Fruit fly (Drosophila melanogaster) whole organism, wandering third instar larva: Measurements from ENCODE around the gene CG17991.

ENCODE experiments used
- Abd-B ChIP-seq: fragments of >200 bp; optimal IDR thresholded peaks from 2 replicates; lab custom pipeline; 2017; ENCODE audit warnings: missing biosample characterization, missing genetic modification characterization
- CG32264 ChIP-seq: fragments of 200-800 bp; sonication (Bioruptor generic); optimal IDR thresholded peaks from 2 replicates; lab custom pipeline; 2016; ENCODE audit warnings: missing biosample characterization, missing genetic modification characterization
- CG9705 ChIP-seq: fragments of 200-800 bp; sonication (Bioruptor generic); optimal IDR thresholded peaks from 2 replicates; lab custom pipeline; 2018; ENCODE audit warnings: missing biosample characterization, mild to moderate bottlenecking, missing genetic modification characterization
- CrebA ChIP-seq: fragments of 200-800 bp; sonication (Bioruptor generic); optimal IDR thresholded peaks from 2 replicates; lab custom pipeline; 2016; ENCODE audit warnings: missing biosample characterization, mild to moderate bottlenecking, missing genetic modification characterization, borderline replicate concordance
- Dfd ChIP-seq: fragments of >200 bp; optimal IDR thresholded peaks from 2 replicates; lab custom pipeline; 2017; ENCODE audit warnings: missing biosample characterization, missing genetic modification characterization
- Dif ChIP-seq: fragments of 200-275, 200-300 bp; sonication (Bioruptor generic); optimal IDR thresholded peaks from 2 replicates; lab custom pipeline; 2018; ENCODE audit warnings: missing biosample characterization, missing genetic modification characterization; ENCODE audit not compliant: partially characterized antibody
- GATAd ChIP-seq: sonication (Bioruptor generic); optimal IDR thresholded peaks from 2 replicates; lab custom pipeline; 2016; ENCODE audit warnings: missing biosample characterization, missing genetic modification characterization
- HLH106 ChIP-seq: fragments of 200-800 bp; optimal IDR thresholded peaks from 3 replicates; lab custom pipeline; 2019; ENCODE audit warnings: missing biosample characterization, mild to moderate bottlenecking, missing genetic modification characterization, moderate library complexity
- Hnf4 ChIP-seq: fragments of 200-800 bp; sonication (Bioruptor generic); optimal IDR thresholded peaks from 2 replicates; lab custom pipeline; 2016; ENCODE audit warnings: missing biosample characterization, mild to moderate bottlenecking, missing genetic modification characterization
- Hr83 ChIP-seq: fragments of 200-300 bp; sonication (Bioruptor generic); optimal IDR thresholded peaks from 2 replicates; lab custom pipeline; 2016; ENCODE audit warnings: missing biosample characterization, mild to moderate bottlenecking, missing genetic modification characterization, moderate library complexity; ENCODE audit not compliant: poor library complexity, severe bottlenecking
- Jra ChIP-seq: sonication (Bioruptor generic); optimal IDR thresholded peaks from 2 replicates; lab custom pipeline; 2016; ENCODE audit warnings: missing biosample characterization, missing genetic modification characterization
- Mio ChIP-seq: sonication (Bioruptor generic); optimal IDR thresholded peaks from 2 replicates; lab custom pipeline; 2016; ENCODE audit warnings: missing biosample characterization, missing genetic modification characterization
- Myc ChIP-seq: fragments of >200 bp; optimal IDR thresholded peaks from 2 replicates; lab custom pipeline; 2017
- N ChIP-seq: fragments of >200 bp; optimal IDR thresholded peaks from 2 replicates; lab custom pipeline; 2018; ENCODE audit warnings: missing biosample characterization, missing external identifiers, missing genetic modification characterization
- OdsH ChIP-seq: fragments of 200-800 bp; sonication (Bioruptor generic); optimal IDR thresholded peaks from 2 replicates; lab custom pipeline; 2016; ENCODE audit warnings: missing biosample characterization, mild to moderate bottlenecking, missing genetic modification characterization
- Rel ChIP-seq, 2 experiments: fragments of 200-800 bp; sonication (Bioruptor generic) in 1 of 2; optimal IDR thresholded peaks; 2 replicates in 1 of 2; 3 replicates in 1 of 2; lab custom pipeline; 2016 to 2019; ENCODE audit warnings: mild to moderate bottlenecking in 2 of 2, missing biosample characterization in 2 of 2, missing genetic modification characterization in 2 of 2, moderate library complexity in 1 of 2
- Sp1 ChIP-seq: fragments of 200-800 bp; sonication (Bioruptor generic); optimal IDR thresholded peaks from 3 replicates; lab custom pipeline; 2019; ENCODE audit warnings: missing biosample characterization, mild to moderate bottlenecking, missing genetic modification characterization, moderate library complexity
- Vsx2 ChIP-seq: fragments of 200-300, 225-300 bp; sonication (Bioruptor generic); optimal IDR thresholded peaks from 2 replicates; lab custom pipeline; 2018; ENCODE audit warnings: missing biosample characterization, missing genetic modification characterization; ENCODE audit not compliant: partially characterized antibody
- br ChIP-seq: fragments of 200-800 bp; sonication (Bioruptor generic); optimal IDR thresholded peaks from 2 replicates; lab custom pipeline; 2016; ENCODE audit warnings: missing biosample characterization, missing genetic modification characterization
- brk ChIP-seq: fragments of 200-800 bp; sonication (Bioruptor generic); optimal IDR thresholded peaks from 2 replicates; lab custom pipeline; 2016; ENCODE audit warnings: missing biosample characterization, mild to moderate bottlenecking, missing genetic modification characterization
- dl ChIP-seq, 2 experiments: fragments of 175-275, 200-275 bp in 1 of 2; fragments of 200-275 bp in 1 of 2; sonication (Bioruptor generic); optimal IDR thresholded peaks; lab custom pipeline; 2018; ENCODE audit warnings: mild to moderate bottlenecking in 2 of 2, missing biosample characterization in 2 of 2, missing genetic modification characterization in 2 of 2, moderate library complexity in 2 of 2; ENCODE audit not compliant: partially characterized antibody in 2 of 2, insufficient read depth in 1 of 2
- dmrt93B ChIP-seq: fragments of 200-800 bp; sonication (Bioruptor generic); optimal IDR thresholded peaks from 2 replicates; lab custom pipeline; 2018; ENCODE audit warnings: missing biosample characterization, mild to moderate bottlenecking, missing genetic modification characterization
- dsf ChIP-seq: sonication (Bioruptor generic); optimal IDR thresholded peaks from 2 replicates; lab custom pipeline; 2016; ENCODE audit warnings: missing biosample characterization, missing genetic modification characterization, borderline replicate concordance
- ey ChIP-seq: fragments of 200-800 bp; sonication (Bioruptor generic); optimal IDR thresholded peaks from 2 replicates; lab custom pipeline; 2016; ENCODE audit warnings: missing biosample characterization, missing genetic modification characterization
- foxo ChIP-seq, 2 experiments: fragments of 200-800 bp; sonication (Bioruptor generic); optimal IDR thresholded peaks; 2 replicates in 1 of 2; 3 replicates in 1 of 2; lab custom pipeline; 2016 to 2017; ENCODE audit warnings: missing biosample characterization in 2 of 2, missing genetic modification characterization in 2 of 2
- fru ChIP-seq: fragments of 200-800 bp; sonication (Bioruptor generic); optimal IDR thresholded peaks from 3 replicates; lab custom pipeline; 2016; ENCODE audit warnings: missing biosample characterization, mild to moderate bottlenecking, missing genetic modification characterization
- h ChIP-seq: fragments of 200-800 bp; sonication (Bioruptor generic); optimal IDR thresholded peaks from 3 replicates; lab custom pipeline; 2016; ENCODE audit warnings: missing biosample characterization, mild to moderate bottlenecking, missing genetic modification characterization
- jim ChIP-seq: fragments of 175-275, 200-325 bp; sonication (Bioruptor generic); optimal IDR thresholded peaks from 2 replicates; lab custom pipeline; 2016; ENCODE audit warnings: missing biosample characterization, mild to moderate bottlenecking, missing genetic modification characterization
- lola ChIP-seq: fragments of >200 bp; optimal IDR thresholded peaks from 2 replicates; lab custom pipeline; 2017; ENCODE audit warnings: missing biosample characterization, missing genetic modification characterization
- pan ChIP-seq: fragments of >200 bp; optimal IDR thresholded peaks from 2 replicates; lab custom pipeline; 2017
- psq ChIP-seq: fragments of 200-800 bp; sonication (Bioruptor generic); optimal IDR thresholded peaks from 3 replicates; lab custom pipeline; 2017; ENCODE audit warnings: missing biosample characterization, mild to moderate bottlenecking, missing genetic modification characterization, moderate library complexity
- rgr ChIP-seq: fragments of 200-800 bp; sonication (Bioruptor generic); optimal IDR thresholded peaks from 3 replicates; lab custom pipeline; 2016; ENCODE audit warnings: missing biosample characterization, mild to moderate bottlenecking, missing genetic modification characterization
- sage ChIP-seq: fragments of 200-800 bp; sonication (Bioruptor generic); optimal IDR thresholded peaks from 2 replicates; lab custom pipeline; 2016; ENCODE audit warnings: missing biosample characterization, mild to moderate bottlenecking, missing genetic modification characterization
- sv ChIP-seq: fragments of 200-800 bp; sonication (Bioruptor generic); optimal IDR thresholded peaks from 3 replicates; lab custom pipeline; 2016; ENCODE audit warnings: missing biosample characterization, missing genetic modification characterization
- tai ChIP-seq: sonication (Bioruptor generic); optimal IDR thresholded peaks from 2 replicates; lab custom pipeline; 2016; ENCODE audit warnings: missing biosample characterization, missing genetic modification characterization
- usp ChIP-seq: fragments of >200 bp; optimal IDR thresholded peaks from 2 replicates; lab custom pipeline; 2017; ENCODE audit warnings: missing biosample characterization, missing genetic modification characterization
- woc ChIP-seq: sonication (Bioruptor generic); optimal IDR thresholded peaks from 2 replicates; lab custom pipeline; 2016; ENCODE audit warnings: missing biosample characterization, mild to moderate bottlenecking, missing genetic modification characterization

The CG17991 gene

DNA sequence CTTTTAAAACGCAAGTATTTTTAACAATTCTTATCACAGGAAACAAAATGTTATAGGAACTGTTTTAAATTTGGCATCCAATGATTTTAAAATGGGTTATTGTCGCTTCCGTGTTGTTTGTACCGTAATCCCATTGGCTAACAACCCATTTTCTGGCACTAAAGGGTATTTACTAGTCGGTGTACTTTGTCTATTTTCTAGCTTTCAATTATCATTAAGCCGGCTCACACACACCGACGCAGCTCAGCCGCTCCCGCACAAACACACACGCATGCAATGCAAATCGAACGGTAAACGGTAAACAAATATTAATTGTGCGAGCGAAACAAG, 3.3 kb downstream of the CG17991 start:
- TF ChIP-seq rgr (no peak), br (GFP tag; lab: Kevin White, UChicago) (no peak), sv (GFP tag; lab: Kevin White, UChicago) (no peak), Jra (no peak), lola (GFP tag; lab: Kevin White, UChicago) (no peak), Rel (GFP tag; optimal IDR thresholded peaks at IDR 0.05; lab: Kevin White, UChicago) (no peak), Rel (tag; optimal IDR thresholded peaks at IDR 0.05; lab: Kevin White, UChicago) (no peak), Abd-B (GFP tag; lab: Kevin White, UChicago) (no peak), Vsx2 (GFP tag; lab: Kevin White, UChicago) (no peak), CrebA (GFP tag; lab: Kevin White, UChicago) (no peak), GATAd (GFP tag; lab: Kevin White, UChicago) (no peak), Hr83 (no peak), psq (GFP tag; lab: Kevin White, UChicago) (no peak), N (no peak), dsf (no peak), h (GFP tag; lab: Kevin White, UChicago) (no peak), brk (no peak), OdsH (no peak), Hnf4 (GFP tag; lab: Kevin White, UChicago) (no peak), sage (GFP tag; lab: Kevin White, UChicago) (no peak)

- TF ChIP-seq Dif (peak; percentile 66), pan (no peak), foxo (GFP tag; optimal IDR thresholded peaks at IDR 0.05; lab: Kevin White, UChicago) (peak in 1 of 2 experiments; percentile 49), rgr (peak; percentile 31), HLH106 (peak; percentile 20), h (GFP tag; lab: Kevin White, UChicago) (peak; percentile 31), OdsH (peak; percentile 3), Hr83 (peak; percentile 79), Sp1 (no peak), CG32264 (GFP tag; lab: Kevin White, UChicago) (no peak), ey (GFP tag; lab: Kevin White, UChicago) (peak; percentile 32), Vsx2 (GFP tag; lab: Kevin White, UChicago) (peak; percentile 21), fru (GFP tag; lab: Kevin White, UChicago) (peak; percentile 6), Rel (GFP tag; optimal IDR thresholded peaks at IDR 0.05; lab: Kevin White, UChicago) (peak; percentile 50), Rel (tag; optimal IDR thresholded peaks at IDR 0.05; lab: Kevin White, UChicago) (peak; percentile 67), usp (GFP tag; lab: Kevin White, UChicago) (no peak), psq (GFP tag; lab: Kevin White, UChicago) (peak; percentile 33), br (GFP tag; lab: Kevin White, UChicago) (peak; percentile 13), N (peak; percentile 32)
Observed at dm6 chr3R:27244742-27245400, 3.8 kb downstream of the CG17991 start, which contains the start of gene CG18766. Gene CG18766, minus strand, starts transcription at chr3R:27245249.

- TF ChIP-seq fru (GFP tag; lab: Kevin White, UChicago) (no peak), rgr (peak; percentile 8), foxo (GFP tag; optimal IDR thresholded peaks at IDR 0.05; lab: Kevin White, UChicago) (peak in 1 of 2 experiments; percentile 18)
Observed at dm6 chr3R:27245401-27245757, 4.3 kb downstream of the CG17991 start.

DNA sequence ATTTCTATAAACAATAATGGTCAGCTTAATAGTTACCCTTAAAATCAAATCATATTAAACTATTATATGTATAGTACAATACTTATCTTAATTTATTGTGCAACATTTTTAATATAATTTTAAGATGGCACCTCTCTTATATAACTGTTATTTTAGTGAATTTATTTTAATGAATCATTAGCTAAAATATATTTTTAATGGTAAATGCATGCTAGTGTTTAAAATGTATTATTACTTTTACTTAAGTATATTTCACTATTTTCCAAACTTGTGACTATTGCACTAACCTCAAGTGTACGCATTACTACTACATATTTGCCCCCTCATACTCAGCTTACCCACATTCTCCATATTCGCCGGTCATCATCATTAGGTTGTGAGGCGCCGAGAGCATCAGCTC, 5.2 kb downstream of the CG17991 start:
- peak; percentile 56 for TF ChIP-seq HLH106
- TF ChIP-seq ey (GFP tag; lab: Kevin White, UChicago), result no peak
- TF ChIP-seq Mio (GFP tag; lab: Kevin White, UChicago), result no peak
- no peak for TF ChIP-seq sage (GFP tag; lab: Kevin White, UChicago)
- TF ChIP-seq Abd-B (GFP tag; lab: Kevin White, UChicago), result no peak
- TF ChIP-seq pan, result no peak
- no peak for TF ChIP-seq dmrt93B (GFP tag; lab: Kevin White, UChicago)
- no peak for TF ChIP-seq Dfd
- TF ChIP-seq OdsH, result peak; percentile 45
- no peak for TF ChIP-seq Vsx2 (GFP tag; lab: Kevin White, UChicago)
- no peak for TF ChIP-seq tai
- TF ChIP-seq CG9705, result no peak
- no peak for TF ChIP-seq Jra
- TF ChIP-seq br (GFP tag; lab: Kevin White, UChicago), result no peak
- TF ChIP-seq N, result no peak
- TF ChIP-seq usp (GFP tag; lab: Kevin White, UChicago), result no peak
- no peak for TF ChIP-seq Rel (GFP tag; optimal IDR thresholded peaks at IDR 0.05; lab: Kevin White, UChicago)
- no peak for TF ChIP-seq Rel (tag; optimal IDR thresholded peaks at IDR 0.05; lab: Kevin White, UChicago)
- no peak for TF ChIP-seq Myc (lab: Kevin White, UChicago)
- no peak for TF ChIP-seq jim
- no peak for TF ChIP-seq Dif
- TF ChIP-seq Hr83, result no peak
- TF ChIP-seq foxo (GFP tag; optimal IDR thresholded peaks at IDR 0.05; lab: Kevin White, UChicago), result peak in 1 of 2 experiments; percentile 46
- peak; percentile 21 for TF ChIP-seq h (GFP tag; lab: Kevin White, UChicago)
- TF ChIP-seq rgr, result peak; percentile 47
- no peak for TF ChIP-seq sv (GFP tag; lab: Kevin White, UChicago)
- no peak for TF ChIP-seq dsf
- TF ChIP-seq Hnf4 (GFP tag; lab: Kevin White, UChicago), result no peak
- TF ChIP-seq Sp1, result peak; percentile 50
- TF ChIP-seq brk, result no peak
- no peak for TF ChIP-seq dl (GFP tag; optimal IDR thresholded peaks at IDR 0.05; lab: Kevin White, UChicago; ENCODE audit: insufficient read depth in 1 of 2, partially characterized antibody in 2 of 2)
- TF ChIP-seq CG32264 (GFP tag; lab: Kevin White, UChicago), result no peak
- peak; percentile 37 for TF ChIP-seq psq (GFP tag; lab: Kevin White, UChicago)
- no peak for TF ChIP-seq woc (GFP tag; lab: Kevin White, UChicago)
- no peak for TF ChIP-seq fru (GFP tag; lab: Kevin White, UChicago)
- TF ChIP-seq GATAd (GFP tag; lab: Kevin White, UChicago), result no peak
